Fruit fly (Drosophila melanogaster): ENCODE results near the gene ppk28.

ppk28 gene

dm6 chrX:16781055-16781454, 24.8 kb upstream of the ppk28 start (continued):
- TF ChIP-seq CG17361 (GFP tag; IDR thresholded peaks at IDR 0.05): 0 out of 3 replicates have a peak, but pooled peaks have one; percentile 18
- no peak for TF ChIP-seq CG31365 (tag; optimal IDR thresholded peaks at IDR 0.05)
- peak; percentile 29 for TF ChIP-seq HHEX (GFP tag; optimal IDR thresholded peaks at IDR 0.05)
- peak; percentile 41 for TF ChIP-seq zfh2 (GFP tag; optimal IDR thresholded peaks at IDR 0.05)
- no peak for TF ChIP-seq fd96Cb (tag; optimal IDR thresholded peaks at IDR 0.05)
- peak; percentile 43 for TF ChIP-seq grau (tag; optimal IDR thresholded peaks at IDR 0.05)
- TF ChIP-seq CG14710 (tag; optimal IDR thresholded peaks at IDR 0.05): no peak
- peak; percentile 8 for TF ChIP-seq Oli (tag; optimal IDR thresholded peaks at IDR 0.05)
- no peak for TF ChIP-seq CG10321 (GFP tag; IDR thresholded peaks at IDR 0.05)
- TF ChIP-seq odd (GFP tag; optimal IDR thresholded peaks at IDR 0.05): no peak
- peak in 1 of 2 experiments; percentile 14 for TF ChIP-seq Eip74EF (GFP tag; optimal IDR thresholded peaks at IDR 0.05)
- peak; percentile 15 for TF ChIP-seq CG13894 (tag; optimal IDR thresholded peaks at IDR 0.05)
- TF ChIP-seq Antp (GFP tag; optimal IDR thresholded peaks at IDR 0.05): peak; percentile 30

dm6 chrX:16782175-16782916, 23.5 kb upstream of the ppk28 start:
- TF ChIP-seq slp2 (GFP tag; optimal IDR thresholded peaks at IDR 0.05) (peak; percentile 53), HmgZ (tag; optimal IDR thresholded peaks at IDR 0.05) (no peak), Taf1 (GFP tag; IDR thresholded peaks at IDR 0.05) (0 out of 2 replicates have a peak, but pooled peaks have one; percentile 39), onecut (GFP tag; IDR thresholded peaks at IDR 0.05) (peak; percentile 34), CG31365 (tag; optimal IDR thresholded peaks at IDR 0.05) (peak; percentile 30), ewg (GFP tag; optimal IDR thresholded peaks at IDR 0.05) (peak; percentile 29), caup (GFP tag; optimal IDR thresholded peaks at IDR 0.05; ENCODE audit: severe bottlenecking) (peak; percentile 38), CG6791 (GFP tag; IDR thresholded peaks at IDR 0.05; ENCODE audit: partially characterized antibody) (no peak), Drgx (GFP tag; IDR thresholded peaks at IDR 0.05) (peak; percentile 67), CG4328 (GFP tag; optimal IDR thresholded peaks at IDR 0.05) (peak; percentile 7), CG43689 (GFP tag; IDR thresholded peaks at IDR 0.05) (no peak), maf-S (GFP tag; optimal IDR thresholded peaks at IDR 0.05) (peak; percentile 52), CHES-1-like (GFP tag; optimal IDR thresholded peaks at IDR 0.05) (peak; percentile 2), jigr1 (GFP tag; IDR thresholded peaks at IDR 0.05) (no peak), ap (GFP tag; IDR thresholded peaks at IDR 0.05) (peak; percentile 48), hkb (optimal IDR thresholded peaks at IDR 0.05) (no peak), hkb (GFP tag; IDR thresholded peaks at IDR 0.05) (peak; percentile 58), Ssrp (tag; optimal IDR thresholded peaks at IDR 0.05) (peak; percentile 42), luna (GFP tag; optimal IDR thresholded peaks at IDR 0.05) (no peak), cato (GFP tag; optimal IDR thresholded peaks at IDR 0.05; ENCODE audit: borderline replicate concordance) (no peak), CG14667 (GFP tag; IDR thresholded peaks at IDR 0.05) (no peak), disco-r (GFP tag; optimal IDR thresholded peaks at IDR 0.05) (no peak), org-1 (GFP tag; optimal IDR thresholded peaks at IDR 0.05) (peak; percentile 11), CG10274 (GFP tag; optimal IDR thresholded peaks at IDR 0.05) (peak; percentile 10), TFAM (GFP tag; optimal IDR thresholded peaks at IDR 0.05) (no peak), ham (GFP tag; IDR thresholded peaks at IDR 0.05) (no peak), HLH3B (GFP tag; IDR thresholded peaks at IDR 0.05) (peak; percentile 43; the same call in 1 of the 2 replicates), CG14441 (GFP tag; IDR thresholded peaks at IDR 0.05) (peak; percentile 67), ash1 (GFP tag; optimal IDR thresholded peaks at IDR 0.05) (no peak), Six4 (GFP tag; optimal IDR thresholded peaks at IDR 0.05) (peak; percentile 17), gcm (GFP tag; optimal IDR thresholded peaks at IDR 0.05) (no peak), hbn (GFP tag; IDR thresholded peaks at IDR 0.05; ENCODE audit: partially characterized antibody) (no peak), Myb (GFP tag; optimal IDR thresholded peaks at IDR 0.05) (peak; percentile 31), kni (GFP tag; optimal IDR thresholded peaks at IDR 0.05) (no peak), HmgD (GFP tag; optimal IDR thresholded peaks at IDR 0.05) (no peak), CG17186 (GFP tag; optimal IDR thresholded peaks at IDR 0.05) (no peak), chm (GFP tag; IDR thresholded peaks at IDR 0.05) (peak; percentile 42; the same call in 1 of the 2 replicates)

All from whole organism, embryonic.